Fruit fly (Drosophila melanogaster) whole organism, adult: Measurements from ENCODE around the gene Drice.

Experiments
- CG14711 ChIP-seq: fragments of 200-800 bp; sonication (Bioruptor generic); optimal IDR thresholded peaks from 2 replicates; lab custom pipeline; 2018; ENCODE audit warnings: missing biosample characterization, mild to moderate bottlenecking, missing genetic modification characterization, moderate library complexity
- Mnt ChIP-seq: fragments of 200-800 bp; sonication (Bioruptor generic); optimal IDR thresholded peaks from 2 replicates; lab custom pipeline; 2016; ENCODE audit warnings: missing biosample characterization, mild to moderate bottlenecking, missing genetic modification characterization

DNA sequence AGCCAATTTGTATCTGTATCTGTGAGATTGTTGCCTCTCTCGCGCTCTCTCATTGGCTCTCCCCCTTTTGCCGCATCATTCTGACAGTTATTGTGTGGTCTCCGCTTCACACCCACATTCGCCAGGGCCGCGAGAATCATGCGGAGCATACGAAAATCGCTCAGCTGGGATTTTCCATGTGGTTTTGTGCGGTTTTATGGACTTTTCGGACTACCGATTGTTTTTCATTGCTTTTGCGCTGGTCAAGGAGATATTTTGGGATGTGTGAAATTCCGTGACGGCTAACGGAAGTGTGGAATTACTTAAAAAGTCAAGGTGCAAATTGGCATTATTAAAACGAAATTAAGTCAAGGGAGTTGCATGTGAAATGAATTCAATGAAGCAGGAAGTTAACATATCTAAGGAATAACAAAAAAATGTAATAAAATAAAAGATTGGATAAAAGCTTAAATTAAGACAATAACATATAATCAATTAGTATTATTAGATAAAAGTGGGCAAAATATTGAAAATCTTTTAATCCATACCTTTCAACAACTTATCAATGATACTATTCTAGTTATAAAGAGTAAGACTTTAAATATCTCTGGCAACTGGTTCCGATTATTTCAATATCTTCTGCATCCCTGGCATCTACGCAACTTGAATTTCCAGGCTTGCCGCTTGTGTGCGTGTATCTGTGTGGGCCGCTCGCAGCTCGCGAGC is 27.2 kb upstream of the Drice start:
- TF ChIP-seq CG14711 (tag; lab: Kevin White, UChicago), result no peak
- TF ChIP-seq Mnt (GFP tag; lab: Kevin White, UChicago), result no peak
